Fruit fly (Drosophila melanogaster): ENCODE data around the gene Sas-4.

DNA sequence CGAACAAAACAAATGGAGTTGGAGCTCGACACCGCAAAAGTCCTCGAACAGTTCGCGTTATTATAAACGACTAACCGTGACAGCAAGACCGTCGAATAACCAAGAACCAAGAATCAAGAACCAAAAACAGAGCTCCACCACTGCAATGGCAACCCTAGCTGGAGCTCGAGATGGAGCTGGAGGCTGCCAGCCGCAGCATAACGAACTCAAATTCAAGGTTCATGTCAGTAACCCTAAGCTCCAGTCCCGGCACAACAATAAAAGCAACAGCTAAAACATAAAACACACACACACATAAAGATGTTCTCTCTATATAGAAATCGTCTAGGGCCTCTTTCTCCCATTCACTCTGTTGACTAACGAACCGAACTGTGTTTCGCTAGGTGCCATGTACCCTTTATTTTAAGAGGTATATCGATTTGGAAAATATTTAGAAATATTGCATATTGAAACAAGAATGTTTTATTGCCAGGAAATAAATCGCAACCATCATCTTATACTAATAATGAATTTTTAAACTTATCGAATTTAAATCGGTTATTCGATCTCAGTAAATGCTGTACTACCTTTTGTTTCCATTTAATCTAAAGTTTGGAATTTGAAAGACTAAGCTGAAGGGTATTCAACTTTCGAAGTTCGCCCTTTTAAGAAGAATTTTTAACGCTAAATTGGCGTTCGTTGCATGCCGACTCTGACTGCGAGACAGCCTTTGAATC is 20.4 kb downstream of the Sas-4 start:
- TF ChIP-seq ttk (optimal IDR thresholded peaks at IDR 0.05) (no peak), psq (optimal IDR thresholded peaks at IDR 0.05) (no peak), Myc (optimal IDR thresholded peaks at IDR 0.05) (no peak)

All from Kc167 (cell line).